Worm (Caenorhabditis elegans) whole organism, L3 larva: Measurements from ENCODE around the gene myo-2.

ENCODE experiments used
- R02D3.7 ChIP-seq: fragments of 150-350 bp; optimal IDR thresholded peaks from 2 replicates; lab custom pipeline; 2014; ENCODE audit warnings: missing biosample characterization, missing genetic modification characterization
- ZK546.5 ChIP-seq: sonication (generic microtip); optimal IDR thresholded peaks from 2 replicates; lab custom pipeline; 2017; ENCODE audit warnings: missing biosample characterization, missing genetic modification characterization
- aly-2 ChIP-seq: fragments of 150-350 bp; optimal IDR thresholded peaks from 2 replicates; lab custom pipeline; 2014; ENCODE audit warnings: missing biosample characterization, missing genetic modification characterization
- ceh-16 ChIP-seq: sonication (generic microtip); optimal IDR thresholded peaks from 2 replicates; lab custom pipeline; 2017; ENCODE audit warnings: missing biosample characterization, missing genetic modification characterization
- ceh-28 ChIP-seq: fragments of 150-350 bp; optimal IDR thresholded peaks from 2 replicates; lab custom pipeline; 2014; ENCODE audit warnings: missing biosample characterization, missing genetic modification reagents, missing genetic modification characterization
- ceh-82 ChIP-seq: fragments of 150-350 bp; optimal IDR thresholded peaks from 2 replicates; lab custom pipeline; 2014; ENCODE audit warnings: missing biosample characterization, missing genetic modification characterization
- egl-27 ChIP-seq: sonication (generic microtip); optimal IDR thresholded peaks from 4 replicates; lab custom pipeline; 2017; ENCODE audit warnings: missing biosample characterization, missing genetic modification reagents, missing genetic modification characterization
- elt-1 ChIP-seq: fragments of 150-350 bp; optimal IDR thresholded peaks from 2 replicates; lab custom pipeline; 2014; ENCODE audit warnings: missing biosample characterization, missing genetic modification characterization
- elt-2 ChIP-seq: sonication (generic microtip); optimal IDR thresholded peaks from 2 replicates; lab custom pipeline; 2016; ENCODE audit warnings: missing genetic modification reagents, mild to moderate bottlenecking, missing genetic modification characterization, missing compliant biosample characterization
- elt-3 ChIP-seq, 3 experiments: fragments of 150-350 bp in 1 of 3; sonication (generic microtip) in 2 of 3; optimal IDR thresholded peaks; 2 replicates in 2 of 3; 4 replicates in 1 of 3; lab custom pipeline; 2014 to 2017; ENCODE audit warnings: missing biosample characterization in 3 of 3, missing genetic modification characterization in 3 of 3
- eor-1 ChIP-seq, 2 experiments: fragments of 150-350 bp; optimal IDR thresholded peaks; 2 replicates each; lab custom pipeline; 2014 to 2018; ENCODE audit warnings: missing biosample characterization in 2 of 2, missing genetic modification characterization in 2 of 2
- fkh-2 ChIP-seq: fragments of 150-350 bp; optimal IDR thresholded peaks from 2 replicates; lab custom pipeline; 2014; ENCODE audit warnings: missing biosample characterization, missing genetic modification reagents, missing genetic modification characterization
- fos-1 ChIP-seq: fragments of 150-350 bp; optimal IDR thresholded peaks from 2 replicates; lab custom pipeline; 2014; ENCODE audit warnings: missing biosample characterization, missing genetic modification characterization
- hmg-11 ChIP-seq: sonication (generic microtip); optimal IDR thresholded peaks from 2 replicates; lab custom pipeline; 2016; ENCODE audit warnings: missing genetic modification characterization, missing compliant biosample characterization
- jun-1 ChIP-seq: fragments of 150-350 bp; optimal IDR thresholded peaks from 2 replicates; lab custom pipeline; 2014; ENCODE audit warnings: missing biosample characterization, missing genetic modification reagents, missing genetic modification characterization
- lin-15B ChIP-seq: fragments of 150-350 bp; optimal IDR thresholded peaks from 2 replicates; lab custom pipeline; 2014; ENCODE audit warnings: missing biosample characterization, missing genetic modification characterization
- lsy-12 ChIP-seq: sonication (generic microtip); optimal IDR thresholded peaks from 2 replicates; lab custom pipeline; 2016; ENCODE audit warnings: mild to moderate bottlenecking, missing genetic modification characterization, missing compliant biosample characterization
- mdl-1 ChIP-seq: fragments of 150-350 bp; optimal IDR thresholded peaks from 2 replicates; lab custom pipeline; 2014; ENCODE audit warnings: missing biosample characterization, missing genetic modification characterization
- mml-1 ChIP-seq: fragments of 150-350 bp; sonication (generic microtip); optimal IDR thresholded peaks from 3 replicates; lab custom pipeline; 2014; ENCODE audit warnings: missing biosample characterization, missing genetic modification characterization
- nfya-1 ChIP-seq: sonication (generic microtip); optimal IDR thresholded peaks from 2 replicates; lab custom pipeline; 2017; ENCODE audit warnings: missing genetic modification characterization, mild to moderate bottlenecking, missing compliant biosample characterization, antibody characterized with exemption, moderate library complexity; ENCODE audit not compliant: insufficient read depth
- nhr-11 ChIP-seq: fragments of 150-350 bp; optimal IDR thresholded peaks from 2 replicates; lab custom pipeline; 2014; ENCODE audit warnings: missing biosample characterization, missing genetic modification characterization
- nhr-23 ChIP-seq: fragments of 150-350 bp; optimal IDR thresholded peaks from 2 replicates; lab custom pipeline; 2014; ENCODE audit warnings: missing biosample characterization, missing genetic modification reagents, missing genetic modification characterization
- nhr-237 ChIP-seq: fragments of 150-350 bp; optimal IDR thresholded peaks from 2 replicates; lab custom pipeline; 2014; ENCODE audit warnings: missing biosample characterization, missing genetic modification characterization
- nhr-25 ChIP-seq: sonication (generic microtip); optimal IDR thresholded peaks from 2 replicates; lab custom pipeline; 2017; ENCODE audit warnings: missing biosample characterization, missing genetic modification characterization
- nhr-43 ChIP-seq: sonication (generic microtip); optimal IDR thresholded peaks from 2 replicates; lab custom pipeline; 2016; ENCODE audit warnings: mild to moderate bottlenecking, missing genetic modification characterization, missing compliant biosample characterization; ENCODE audit not compliant: poor library complexity, severe bottlenecking
- nhr-67 ChIP-seq: fragments of 150-350 bp; optimal IDR thresholded peaks from 2 replicates; lab custom pipeline; 2014; ENCODE audit warnings: missing biosample characterization, missing genetic modification characterization
- nhr-76 ChIP-seq: fragments of 150-350 bp; sonication (generic microtip); optimal IDR thresholded peaks from 5 replicates; lab custom pipeline; 2014; ENCODE audit warnings: missing biosample characterization, missing genetic modification characterization
- nhr-77 ChIP-seq: fragments of 150-350 bp; optimal IDR thresholded peaks from 2 replicates; lab custom pipeline; 2014; ENCODE audit warnings: missing biosample characterization, missing genetic modification characterization
- pha-4 ChIP-seq: fragments of 150-350 bp; optimal IDR thresholded peaks from 2 replicates; lab custom pipeline; 2014; ENCODE audit warnings: missing biosample characterization, missing genetic modification reagents, missing genetic modification characterization
- sea-2 ChIP-seq: fragments of 150-350 bp; sonication (generic microtip); optimal IDR thresholded peaks from 4 replicates; lab custom pipeline; 2014; ENCODE audit warnings: missing biosample characterization, missing genetic modification reagents, missing genetic modification characterization
- skn-1 ChIP-seq: fragments of 150-350 bp; optimal IDR thresholded peaks from 2 replicates; lab custom pipeline; 2014; ENCODE audit warnings: missing biosample characterization, missing genetic modification characterization
- tbx-2 ChIP-seq: sonication (generic microtip); optimal IDR thresholded peaks from 2 replicates; lab custom pipeline; 2016; ENCODE audit warnings: mild to moderate bottlenecking, missing genetic modification characterization, missing compliant biosample characterization
- unc-39 ChIP-seq: sonication (generic microtip); optimal IDR thresholded peaks from 4 replicates; lab custom pipeline; 2017; ENCODE audit warnings: missing biosample characterization, missing genetic modification characterization
- unc-62 ChIP-seq: fragments of 150-350 bp; sonication (generic microtip); optimal IDR thresholded peaks from 4 replicates; lab custom pipeline; 2014; ENCODE audit warnings: missing biosample characterization, missing genetic modification reagents, missing genetic modification characterization
- zag-1 ChIP-seq: fragments of 150-350 bp; optimal IDR thresholded peaks from 2 replicates; lab custom pipeline; 2014; ENCODE audit warnings: missing biosample characterization, missing genetic modification characterization
- ztf-11 ChIP-seq: fragments of 150-350 bp; optimal IDR thresholded peaks from 2 replicates; lab custom pipeline; 2014; ENCODE audit warnings: missing biosample characterization, missing genetic modification characterization
- ztf-4 ChIP-seq: fragments of 150-350 bp; optimal IDR thresholded peaks from 2 replicates; lab custom pipeline; 2014; ENCODE audit warnings: missing biosample characterization, missing genetic modification characterization

myo-2 gene

DNA sequence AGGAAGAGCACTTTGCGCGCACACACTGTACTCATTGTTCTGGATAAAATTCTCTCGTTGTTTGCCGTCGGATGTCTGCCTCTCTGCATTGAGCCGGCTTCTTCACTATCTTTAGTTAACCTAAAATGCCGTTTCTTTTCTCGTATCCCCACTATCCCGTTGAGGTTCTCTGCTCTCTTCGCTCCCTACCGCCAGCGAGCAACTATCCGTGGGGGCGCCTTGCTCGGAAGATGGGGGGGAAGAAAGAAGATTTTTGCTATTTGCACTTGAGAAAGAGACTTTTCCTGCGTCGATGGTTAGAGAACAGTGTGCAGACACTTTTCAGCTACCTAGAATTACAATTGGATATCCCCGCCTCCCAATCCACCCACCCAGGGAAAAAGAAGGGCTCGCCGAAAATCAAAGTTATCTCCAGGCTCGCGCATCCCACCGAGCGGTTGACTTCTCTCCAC, at the start of gene myo-2:
Gene myo-2, plus strand, starts transcription at position 402 of the 452 bp plus-strand sequence.
- TF ChIP-seq pha-4 (tag; lab: Kevin White, UChicago) (peak; percentile 16), fkh-2 (no peak), unc-62 (GFP tag; lab: Kevin White, UChicago) (no peak)

DNA sequence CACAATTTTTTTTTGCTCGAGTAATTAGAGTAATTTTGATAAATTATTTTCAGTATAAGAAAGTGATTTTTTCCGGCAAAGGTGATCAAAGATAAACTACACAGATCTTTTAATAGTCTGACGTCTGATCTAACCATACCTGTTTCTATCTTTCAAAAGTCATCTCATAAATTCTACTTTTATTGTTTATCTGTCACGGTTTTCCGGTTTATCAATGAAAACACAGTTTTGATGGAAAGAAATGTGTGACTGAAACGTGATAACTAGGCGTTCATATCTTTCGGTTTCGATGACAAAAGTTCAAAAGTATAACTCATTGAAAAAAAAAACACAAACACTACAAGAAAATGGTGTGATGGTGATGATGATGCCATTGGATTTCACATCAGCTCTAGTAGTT, 45.3 kb upstream of the myo-2 start:
- TF ChIP-seq elt-2 (tag; lab: Kevin White, UChicago) (no peak), unc-62 (GFP tag; lab: Kevin White, UChicago) (peak; percentile 17), lin-15B (tag; lab: Kevin White, UChicago) (no peak), R02D3.7 (tag; lab: Kevin White, UChicago) (no peak), sea-2 (GFP tag; lab: Kevin White, UChicago) (no peak), nhr-237 (tag; lab: Kevin White, UChicago) (no peak), unc-39 (tag; lab: Kevin White, UChicago) (no peak), lsy-12 (tag; lab: Kevin White, UChicago) (no peak), ztf-4 (tag; lab: Kevin White, UChicago) (no peak), nhr-67 (tag; lab: Kevin White, UChicago) (no peak), ceh-28 (tag; lab: Kevin White, UChicago) (no peak), mml-1 (tag; lab: Kevin White, UChicago) (no peak), elt-1 (no peak), eor-1 (tag; optimal IDR thresholded peaks at IDR 0.05; lab: Kevin White, UChicago) (no peak), nhr-43 (tag; lab: Kevin White, UChicago) (peak; percentile 34), zag-1 (no peak), fos-1 (tag; lab: Kevin White, UChicago) (no peak), elt-3 (tag; optimal IDR thresholded peaks at IDR 0.05; lab: Kevin White, UChicago) (no peak), nhr-25 (tag; lab: Kevin White, UChicago) (peak; percentile 19), nhr-23 (tag; lab: Kevin White, UChicago) (peak; percentile 68)

DNA sequence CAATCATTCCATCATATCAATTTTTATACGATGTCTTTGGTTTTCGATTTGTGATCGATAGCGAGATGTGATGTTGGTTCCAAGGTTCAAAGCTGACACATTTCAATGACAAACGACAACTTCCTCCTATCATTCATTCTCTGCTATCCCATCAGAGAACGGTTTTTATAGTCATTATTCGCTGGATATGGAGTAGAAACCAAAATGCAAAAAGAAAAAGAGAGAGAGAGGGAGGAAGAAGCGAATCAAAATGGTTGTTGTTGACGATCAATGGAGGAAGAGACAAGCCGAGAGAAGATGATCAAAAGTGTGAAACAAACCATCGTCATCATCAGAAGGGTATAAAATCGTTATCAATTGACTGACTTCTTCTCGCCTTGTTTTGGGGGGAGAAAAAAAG, 42.4 kb upstream of the myo-2 start, which contains the start of gene T24D3.2:
Gene T24D3.2, plus strand, starts transcription at position 304 of the 400 bp plus-strand sequence.
- peak; percentile 61 for TF ChIP-seq ceh-28 (tag; lab: Kevin White, UChicago)
- no peak for TF ChIP-seq nhr-77 (tag; lab: Kevin White, UChicago)
- peak; percentile 12 for TF ChIP-seq egl-27 (tag; lab: Kevin White, UChicago)
- no peak for TF ChIP-seq nfya-1 (tag; lab: Kevin White, UChicago)
- TF ChIP-seq jun-1 (tag; lab: Kevin White, UChicago) = no peak
- peak; percentile 80 for TF ChIP-seq nhr-76 (tag; lab: Kevin White, UChicago)
- peak; percentile 91 for TF ChIP-seq nhr-43 (tag; lab: Kevin White, UChicago)
- peak; percentile 42 to 88 (median 53) for TF ChIP-seq elt-3 (tag; optimal IDR thresholded peaks at IDR 0.05; lab: Kevin White, UChicago)
- no peak for TF ChIP-seq fos-1 (tag; lab: Kevin White, UChicago)
- peak; percentile 13 for TF ChIP-seq mdl-1 (tag; lab: Kevin White, UChicago)
- TF ChIP-seq unc-62 (GFP tag; lab: Kevin White, UChicago) = peak; percentile 20
- TF ChIP-seq ztf-4 (tag; lab: Kevin White, UChicago) = no peak
- TF ChIP-seq tbx-2 = peak; percentile 30
- TF ChIP-seq nhr-25 (tag; lab: Kevin White, UChicago) = peak; percentile 70
- TF ChIP-seq R02D3.7 (tag; lab: Kevin White, UChicago) = peak; percentile 18
- TF ChIP-seq nhr-23 (tag; lab: Kevin White, UChicago) = peak; percentile 80
- TF ChIP-seq mml-1 (tag; lab: Kevin White, UChicago) = no peak

DNA sequence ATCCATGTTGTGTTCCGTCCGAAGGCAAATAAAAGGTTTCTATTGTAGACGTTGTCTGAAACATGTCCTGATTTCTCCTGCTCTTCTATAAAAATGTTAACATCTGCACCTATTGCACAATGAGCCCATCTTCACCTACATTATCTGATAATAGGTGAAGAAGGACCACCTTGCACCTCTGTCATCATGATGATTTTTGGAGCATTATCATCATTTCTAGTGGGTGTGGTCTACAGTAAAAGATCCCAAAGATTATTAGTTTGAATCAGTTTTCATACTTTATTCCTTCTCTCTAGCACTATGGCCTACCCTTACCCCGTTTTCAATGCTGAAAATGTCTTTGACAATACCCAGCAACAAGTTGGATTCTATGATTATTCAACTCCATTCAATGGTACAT, 37.6 kb upstream of the myo-2 start, which contains the start of gene med-1:
Gene med-1, plus strand, starts transcription at position 301 of the 400 bp plus-strand sequence.
- no peak for TF ChIP-seq ztf-11 (tag; lab: Kevin White, UChicago)
- no peak for TF ChIP-seq mml-1 (tag; lab: Kevin White, UChicago)
- TF ChIP-seq mdl-1 (tag; lab: Kevin White, UChicago) = no peak
- no peak for TF ChIP-seq nhr-67 (tag; lab: Kevin White, UChicago)
- TF ChIP-seq sea-2 (GFP tag; lab: Kevin White, UChicago) = no peak
- TF ChIP-seq nhr-11 = no peak
- TF ChIP-seq skn-1 (tag; lab: Kevin White, UChicago) = no peak
- no peak for TF ChIP-seq jun-1 (tag; lab: Kevin White, UChicago)
- no peak for TF ChIP-seq aly-2 (tag; lab: Kevin White, UChicago)
- TF ChIP-seq ztf-4 (tag; lab: Kevin White, UChicago) = no peak
- TF ChIP-seq hmg-11 = no peak
- no peak for TF ChIP-seq ZK546.5 (tag; lab: Kevin White, UChicago)
- TF ChIP-seq ceh-82 (tag; lab: Kevin White, UChicago) = no peak
- TF ChIP-seq elt-3 (tag; optimal IDR thresholded peaks at IDR 0.05; lab: Kevin White, UChicago) = no peak
- TF ChIP-seq ceh-16 (tag; lab: Kevin White, UChicago) = no peak
- TF ChIP-seq, all 47 proteins: peak for 0
